Worm (Caenorhabditis elegans): ENCODE results near the gene srt-12.

The srt-12 gene

ce11 chrV:4194587-4195211 lies 47.6 kb downstream of the srt-12 start, which contains the start of gene Y45G5AM.9 (continued):
- TF ChIP-seq ceh-28 (tag; optimal IDR thresholded peaks at IDR 0.05): peak; percentile 73
- TF ChIP-seq duxl-1 (tag; optimal IDR thresholded peaks at IDR 0.05; ENCODE audit: poor library complexity): peak; percentile 60
- peak; percentile 66; the same call in 1 of the 2 replicates for TF ChIP-seq lin-1 (GFP tag; IDR thresholded peaks at IDR 0.05)
- TF ChIP-seq nhr-11 (tag; optimal IDR thresholded peaks at IDR 0.05): peak; percentile 68
- no peak for TF ChIP-seq ceh-82 (tag; optimal IDR thresholded peaks at IDR 0.05)
- 0 out of 2 replicates have a peak, but pooled peaks have one; percentile 55 for TF ChIP-seq pha-4 (GFP tag; IDR thresholded peaks at IDR 0.05)
- no peak for TF ChIP-seq pha-4 (tag; optimal IDR thresholded peaks at IDR 0.05)
- peak; percentile 55 for TF ChIP-seq nhr-28 (tag; optimal IDR thresholded peaks at IDR 0.05)
- TF ChIP-seq D1046.2 (GFP tag; IDR thresholded peaks at IDR 0.05): 0 out of 2 replicates have a peak, but pooled peaks have one; percentile 30

DNA sequence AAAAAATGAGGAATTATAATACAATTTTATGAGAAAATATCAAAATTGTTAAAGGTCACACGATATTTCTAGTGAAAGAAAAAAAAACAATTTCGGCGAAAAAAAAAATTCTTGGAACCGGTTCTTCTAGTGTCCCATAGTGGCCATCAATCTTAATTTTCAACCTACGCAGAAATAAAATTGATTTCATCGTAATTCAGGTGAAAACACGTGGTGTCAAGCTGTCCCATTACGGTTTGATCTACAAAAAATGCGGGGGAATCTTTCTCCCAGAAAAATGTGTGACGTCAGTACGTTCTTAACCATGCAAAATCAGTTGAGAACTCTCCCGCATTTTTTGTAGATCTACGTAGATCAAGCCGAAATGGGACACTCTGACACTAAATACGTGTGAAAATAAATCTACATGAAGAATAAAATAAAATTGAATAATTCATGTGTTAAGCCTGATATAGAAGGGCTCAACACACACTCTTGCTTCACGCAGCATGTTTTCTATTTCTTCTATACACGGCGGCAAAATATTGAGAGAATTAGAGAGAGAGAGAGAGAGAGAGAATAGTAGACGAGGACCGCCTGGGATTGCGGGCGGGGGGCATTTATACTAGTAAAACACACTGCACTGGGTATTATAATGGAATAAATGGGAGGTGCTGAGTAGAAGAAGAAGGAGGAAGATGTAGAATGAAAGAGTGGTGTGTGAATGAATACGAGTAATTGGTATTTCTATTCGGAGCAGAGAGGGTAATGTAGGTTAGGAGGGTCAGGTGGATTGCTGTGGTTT lies 49.5 kb downstream of the srt-12 start:
- TF ChIP-seq mxl-3 (GFP tag; optimal IDR thresholded peaks at IDR 0.05): peak; percentile 8
- TF ChIP-seq ceh-20 (GFP tag; IDR thresholded peaks at IDR 0.05): peak; percentile 43; the same call in 1 of the 2 replicates
- TF ChIP-seq mes-2 (tag; optimal IDR thresholded peaks at IDR 0.05; ENCODE audit: poor library complexity, severe bottlenecking): peak; percentile 16
- no peak for TF ChIP-seq nhr-6 (tag; optimal IDR thresholded peaks at IDR 0.05)
- TF ChIP-seq lin-15B (tag; optimal IDR thresholded peaks at IDR 0.05): no peak
- peak; percentile 3 for TF ChIP-seq nhr-28 (tag; optimal IDR thresholded peaks at IDR 0.05)
- no peak for TF ChIP-seq daf-16 (GFP tag; optimal IDR thresholded peaks at IDR 0.05)
- no peak for TF ChIP-seq daf-16 (tag; optimal IDR thresholded peaks at IDR 0.05)
- TF ChIP-seq madf-9 (GFP tag; conservative IDR thresholded peaks at IDR 0.05): no peak
- no peak for TF ChIP-seq nhr-10 (tag; optimal IDR thresholded peaks at IDR 0.05)
- peak; percentile 67 for TF ChIP-seq aha-1 (tag)
- TF ChIP-seq lsy-2 (tag; optimal IDR thresholded peaks at IDR 0.05): no peak
- no peak for TF ChIP-seq nhr-237 (tag; optimal IDR thresholded peaks at IDR 0.05)
- peak; percentile 35; the same call in 1 of the 2 replicates for TF ChIP-seq dmd-6 (GFP tag; IDR thresholded peaks at IDR 0.05)
- TF ChIP-seq ceh-44 (GFP tag; IDR thresholded peaks at IDR 0.05): no peak
